Fruit fly (Drosophila melanogaster) whole organism, embryonic: ENCODE data around the gene Hip14.

Experiments used
- Adf1 ChIP-seq: fragments of 200-800 bp; sonication (Bioruptor generic); IDR thresholded peaks from 2 replicates; pipeline ENCODE4 v1.3.6; 2022; ENCODE audit warnings: missing biosample characterization, missing genetic modification characterization
- Bgb ChIP-seq: fragments of 200-800 bp; sonication (Bioruptor generic); IDR thresholded peaks from 2 replicates; pipeline ENCODE4 v1.3.6; 2022; ENCODE audit warnings: missing biosample characterization, missing genetic modification characterization; ENCODE audit not compliant: partially characterized antibody
- CG12299 ChIP-seq: fragments of 200-800 bp; sonication (Bioruptor generic); optimal IDR thresholded peaks from 2 replicates; lab custom pipeline; 2018; ENCODE audit warnings: missing biosample characterization, mild to moderate bottlenecking, missing genetic modification characterization
- CG12391 ChIP-seq: fragments of 200-800 bp; sonication (Bioruptor generic); optimal IDR thresholded peaks from 3 replicates; lab custom pipeline; 2018; ENCODE audit warnings: missing biosample characterization, mild to moderate bottlenecking, missing genetic modification characterization, moderate library complexity
- CG12659 ChIP-seq: fragments of 200-800 bp; sonication (Bioruptor generic); optimal IDR thresholded peaks from 3 replicates; lab custom pipeline; 2017; ENCODE audit warnings: mild to moderate bottlenecking, missing biosample characterization, missing genetic modification reagents, missing genetic modification characterization
- CG17361 ChIP-seq: fragments of 200-800 bp; sonication (Bioruptor generic); IDR thresholded peaks from 3 replicates; pipeline ENCODE4 v1.3.6; 2022; ENCODE audit warnings: missing biosample characterization, missing genetic modification characterization
- CG1792 ChIP-seq: fragments of 200-800 bp; sonication (Bioruptor generic); optimal IDR thresholded peaks from 2 replicates; lab custom pipeline; 2016; ENCODE audit warnings: missing biosample characterization, missing genetic modification characterization
- CG18764 ChIP-seq: fragments of 200-800 bp; sonication (Bioruptor generic); optimal IDR thresholded peaks from 3 replicates; lab custom pipeline; 2016; ENCODE audit warnings: missing biosample characterization, missing genetic modification characterization
- CG2678 ChIP-seq: fragments of 200-800 bp; sonication (Bioruptor generic); optimal IDR thresholded peaks from 3 replicates; lab custom pipeline; 2019; ENCODE audit warnings: missing biosample characterization, mild to moderate bottlenecking, missing genetic modification characterization, moderate library complexity
- CG2712 ChIP-seq: fragments of 200-800 bp; optimal IDR thresholded peaks from 3 replicates; lab custom pipeline; 2019; ENCODE audit warnings: missing biosample characterization, mild to moderate bottlenecking, missing genetic modification characterization, moderate library complexity
- CG3281 ChIP-seq: fragments of 200-800 bp; sonication (Bioruptor generic); optimal IDR thresholded peaks from 3 replicates; lab custom pipeline; 2017; ENCODE audit warnings: missing biosample characterization, mild to moderate bottlenecking, missing genetic modification characterization
- CG3726 ChIP-seq: fragments of 200-800 bp; sonication (Bioruptor generic); IDR thresholded peaks from 3 replicates; pipeline ENCODE4, ENCODE4 v1.3.6; 2022; ENCODE audit warnings: missing biosample characterization, missing genetic modification characterization
- CG3847 ChIP-seq: fragments of 200-800 bp; sonication (Bioruptor generic); IDR thresholded peaks from 2 replicates; pipeline ENCODE4 v1.3.6; 2022; ENCODE audit warnings: missing biosample characterization, missing genetic modification characterization
- CG4617 ChIP-seq: fragments of 200-800 bp; sonication (Bioruptor generic); optimal IDR thresholded peaks from 3 replicates; lab custom pipeline; 2016; ENCODE audit warnings: missing biosample characterization, missing genetic modification characterization, borderline replicate concordance
- CG7839 ChIP-seq: fragments of 200-800 bp; sonication (Bioruptor generic); optimal IDR thresholded peaks from 3 replicates; lab custom pipeline; 2018; ENCODE audit warnings: missing biosample characterization, mild to moderate bottlenecking, missing genetic modification characterization, moderate library complexity
- CG7928 ChIP-seq: fragments of 200-800 bp; sonication (Bioruptor generic); optimal IDR thresholded peaks from 2 replicates; lab custom pipeline; 2017; ENCODE audit warnings: missing biosample characterization, mild to moderate bottlenecking, missing genetic modification characterization
- CG9932 ChIP-seq: fragments of 200-800 bp; sonication (Bioruptor generic); IDR thresholded peaks from 2 replicates; pipeline ENCODE4 v1.3.6; 2022; ENCODE audit warnings: missing biosample characterization, missing genetic modification characterization
- CTCF ChIP-seq: fragments of 200-800 bp; sonication (Bioruptor generic); optimal IDR thresholded peaks from 2 replicates; lab custom pipeline; 2017; ENCODE audit warnings: missing biosample characterization, mild to moderate bottlenecking, missing genetic modification characterization, moderate library complexity
- CoRest ChIP-seq: fragments of 200-800 bp; sonication (Bioruptor generic); optimal IDR thresholded peaks from 3 replicates; lab custom pipeline; 2018; ENCODE audit warnings: missing biosample characterization, mild to moderate bottlenecking, missing genetic modification characterization, moderate library complexity
- D19A ChIP-seq: fragments of 200-800 bp; optimal IDR thresholded peaks from 3 replicates; lab custom pipeline; 2019; ENCODE audit warnings: missing biosample characterization, mild to moderate bottlenecking, missing genetic modification characterization, moderate library complexity
- Dek ChIP-seq: fragments of 200-800 bp; sonication (Bioruptor generic); optimal IDR thresholded peaks from 3 replicates; lab custom pipeline; 2019; ENCODE audit warnings: missing biosample characterization, mild to moderate bottlenecking, missing genetic modification characterization, moderate library complexity
- Dip2 ChIP-seq: fragments of 200-800 bp; sonication (Bioruptor generic); IDR thresholded peaks from 2 replicates; pipeline ENCODE4 v1.3.6; 2022; ENCODE audit warnings: missing biosample characterization, missing genetic modification characterization
- Dll ChIP-seq: fragments of 200-800 bp; sonication (Bioruptor generic); IDR thresholded peaks from 4 replicates; pipeline ENCODE4 v1.3.6; 2022; ENCODE audit warnings: missing biosample characterization, missing genetic modification characterization; ENCODE audit not compliant: partially characterized antibody
- Doc3 ChIP-seq: fragments of 200-800 bp; sonication (Bioruptor generic); IDR thresholded peaks from 3 replicates; pipeline ENCODE4 v1.3.6; 2022; ENCODE audit warnings: missing biosample characterization, missing genetic modification characterization; ENCODE audit not compliant: partially characterized antibody
- Dref ChIP-seq: fragments of 200-800 bp; sonication (Bioruptor generic); IDR thresholded peaks from 2 replicates; pipeline ENCODE4 v1.3.6; 2022; ENCODE audit warnings: missing biosample characterization, missing genetic modification characterization
- E2f2 ChIP-seq: fragments of 200-800 bp; sonication (Bioruptor generic); IDR thresholded peaks from 2 replicates; pipeline ENCODE4 v1.3.6; 2022; ENCODE audit warnings: missing biosample characterization, missing genetic modification characterization
- Hmr ChIP-seq: fragments of 200-800 bp; sonication (Bioruptor generic); optimal IDR thresholded peaks from 3 replicates; lab custom pipeline; 2017; ENCODE audit warnings: mild to moderate bottlenecking, missing biosample characterization, missing genetic modification reagents, missing genetic modification characterization
- PHDP ChIP-seq: fragments of 200-800 bp; sonication (Bioruptor generic); optimal IDR thresholded peaks from 3 replicates; lab custom pipeline; 2018; ENCODE audit warnings: missing biosample characterization, mild to moderate bottlenecking, missing genetic modification characterization, moderate library complexity
- Ptx1 ChIP-seq: fragments of 200-800 bp; sonication (Bioruptor generic); IDR thresholded peaks from 2 replicates; pipeline ENCODE4 v1.3.6; 2022; ENCODE audit warnings: missing biosample characterization, missing genetic modification characterization
- YL-1 ChIP-seq: fragments of 200-800 bp; sonication (Bioruptor generic); optimal IDR thresholded peaks from 3 replicates; lab custom pipeline; 2017; ENCODE audit warnings: missing biosample characterization, mild to moderate bottlenecking, missing genetic modification characterization
- abd-A ChIP-seq: fragments of 200-800 bp; sonication (Bioruptor generic); optimal IDR thresholded peaks from 3 replicates; lab custom pipeline; 2019; ENCODE audit warnings: missing biosample characterization, mild to moderate bottlenecking, missing genetic modification characterization, moderate library complexity
- cg ChIP-seq: fragments of 200-800 bp; sonication (Bioruptor generic); optimal IDR thresholded peaks from 3 replicates; lab custom pipeline; 2019; ENCODE audit warnings: missing biosample characterization, mild to moderate bottlenecking, missing genetic modification characterization, moderate library complexity
- crp ChIP-seq, 2 experiments: fragments of 200-800 bp; sonication (Bioruptor generic); optimal IDR thresholded peaks; 2 replicates in 1 of 2; 3 replicates in 1 of 2; lab custom pipeline; 2017; ENCODE audit warnings: missing biosample characterization in 2 of 2, missing genetic modification characterization in 2 of 2, mild to moderate bottlenecking in 1 of 2, moderate library complexity in 1 of 2
- dan ChIP-seq: fragments of 200-800 bp; sonication (Bioruptor generic); IDR thresholded peaks from 2 replicates; pipeline ENCODE4 v1.3.6; 2022; ENCODE audit warnings: missing biosample characterization, missing genetic modification characterization
- dimm ChIP-seq: fragments of 200-800 bp; sonication (Bioruptor generic); IDR thresholded peaks from 2 replicates; pipeline ENCODE4 v1.3.6; 2022; ENCODE audit warnings: missing biosample characterization, missing genetic modification characterization
- gcm ChIP-seq: fragments of 200-800 bp; sonication (Bioruptor generic); optimal IDR thresholded peaks from 2 replicates; lab custom pipeline; 2019; ENCODE audit warnings: missing biosample characterization, mild to moderate bottlenecking, missing genetic modification characterization, moderate library complexity
- gem ChIP-seq: fragments of 200-800 bp; sonication (Bioruptor generic); optimal IDR thresholded peaks from 2 replicates; lab custom pipeline; 2019; ENCODE audit warnings: missing biosample characterization, mild to moderate bottlenecking, missing genetic modification characterization, moderate library complexity
- gro ChIP-seq: fragments of 200-800 bp; sonication (Bioruptor generic); optimal IDR thresholded peaks from 2 replicates; lab custom pipeline; 2016; ENCODE audit warnings: missing biosample characterization, missing genetic modification characterization
- kni ChIP-seq: fragments of 200-800 bp; sonication (Bioruptor generic); optimal IDR thresholded peaks from 3 replicates; lab custom pipeline; 2017; ENCODE audit warnings: mild to moderate bottlenecking, missing biosample characterization, missing genetic modification reagents, missing genetic modification characterization
- lbe ChIP-seq: fragments of 200-800 bp; sonication (Bioruptor generic); optimal IDR thresholded peaks from 2 replicates; lab custom pipeline; 2016; ENCODE audit warnings: missing biosample characterization, mild to moderate bottlenecking, missing genetic modification characterization
- mirr ChIP-seq: fragments of 200-800 bp; sonication (Bioruptor generic); optimal IDR thresholded peaks from 3 replicates; lab custom pipeline; 2018; ENCODE audit warnings: missing biosample characterization, mild to moderate bottlenecking, missing genetic modification characterization
- pzg ChIP-seq: fragments of 200-800 bp; sonication (Bioruptor generic); optimal IDR thresholded peaks from 3 replicates; lab custom pipeline; 2018; ENCODE audit warnings: missing biosample characterization, mild to moderate bottlenecking, missing genetic modification characterization, moderate library complexity
- row ChIP-seq: fragments of 200-800 bp; sonication (Bioruptor generic); IDR thresholded peaks from 3 replicates; pipeline ENCODE4 v1.3.6; 2022; ENCODE audit warnings: missing biosample characterization, missing genetic modification characterization
- seq ChIP-seq: fragments of 200-800 bp; sonication (Bioruptor generic); IDR thresholded peaks from 2 replicates; pipeline ENCODE4 v1.3.6; 2022; ENCODE audit warnings: missing biosample characterization, missing genetic modification characterization
- sima ChIP-seq: fragments of 200-800 bp; sonication (Bioruptor generic); optimal IDR thresholded peaks from 2 replicates; lab custom pipeline; 2016; ENCODE audit warnings: missing biosample characterization, missing genetic modification characterization
- ssp ChIP-seq: fragments of 200-800 bp; sonication (Bioruptor generic); IDR thresholded peaks from 2 replicates; pipeline ENCODE4 v1.3.6; 2022; ENCODE audit warnings: missing biosample characterization, missing genetic modification characterization
- stwl ChIP-seq: fragments of 200-800 bp; sonication (Bioruptor generic); optimal IDR thresholded peaks from 3 replicates; lab custom pipeline; 2018; ENCODE audit warnings: missing biosample characterization, mild to moderate bottlenecking, missing genetic modification characterization, moderate library complexity
- tup ChIP-seq: fragments of 200-800 bp; sonication (Bioruptor generic); optimal IDR thresholded peaks from 2 replicates; lab custom pipeline; 2016; ENCODE audit warnings: missing biosample characterization, mild to moderate bottlenecking, missing genetic modification characterization, moderate library complexity
- unc-4 ChIP-seq: fragments of 200-800 bp; sonication (Bioruptor generic); IDR thresholded peaks from 2 replicates; pipeline ENCODE4 v1.3.6; 2022; ENCODE audit warnings: missing biosample characterization, missing genetic modification characterization; ENCODE audit not compliant: partially characterized antibody

The Hip14 gene

dm6 chr3L:15954784-15955427 lies 33.1 kb upstream of the Hip14 start, which contains the start of the genes Pka-C3 and GXIVsPLA2:
TSS of gene Pka-C3 (minus strand) at chr3L:15954797.
TSS of gene GXIVsPLA2 (plus strand) at chr3L:15955096.
- TF ChIP-seq cg (GFP tag; lab: Kevin White, UChicago) = peak; percentile 62
- TF ChIP-seq Dip2 (GFP tag; lab: Robert Waterston, UW) = peak; percentile 95
- TF ChIP-seq CoRest = peak; percentile 44
- TF ChIP-seq CG4617 (GFP tag; lab: Kevin White, UChicago) = peak; percentile 33
- TF ChIP-seq Bgb (GFP tag; lab: Robert Waterston, UW) = 0 out of 2 replicates have a peak, but pooled peaks have one; percentile 19
- TF ChIP-seq CG18764 = peak; percentile 1
- TF ChIP-seq gro (GFP tag; lab: Kevin White, UChicago) = peak; percentile 10
- no peak for TF ChIP-seq ssp (GFP tag; lab: Robert Waterston, UW)
- TF ChIP-seq Doc3 (GFP tag; lab: Robert Waterston, UW) = no peak
- no peak for TF ChIP-seq dan
- peak; percentile 9; the same call in 1 of the 3 replicates for TF ChIP-seq row (GFP tag; lab: Robert Waterston, UW)
- no peak for TF ChIP-seq dimm
- no peak for TF ChIP-seq CG1792 (GFP tag; lab: Kevin White, UChicago)
- peak; percentile 57 for TF ChIP-seq pzg
- peak; percentile 18 for TF ChIP-seq CG7839
- no peak for TF ChIP-seq sima (GFP tag; lab: Kevin White, UChicago)
- TF ChIP-seq CG12299 = peak; percentile 26
- no peak for TF ChIP-seq CG9932 (GFP tag; lab: Robert Waterston, UW)
- peak; percentile 44 for TF ChIP-seq lbe (GFP tag; lab: Kevin White, UChicago)
- no peak for TF ChIP-seq crp (GFP tag; optimal IDR thresholded peaks at IDR 0.05; lab: Kevin White, UChicago)
- peak; percentile 39 for TF ChIP-seq CG12391 (tag; lab: Kevin White, UChicago)
- peak; percentile 3 for TF ChIP-seq CG7928
- TF ChIP-seq CG2712 (tag; lab: Kevin White, UChicago) = peak; percentile 47
- TF ChIP-seq unc-4 = 0 out of 2 replicates have a peak, but pooled peaks have one; percentile 41
- peak; percentile 64 for TF ChIP-seq stwl (tag; lab: Kevin White, UChicago)
- TF ChIP-seq Dref = peak; percentile 47
- TF ChIP-seq kni = no peak
- TF ChIP-seq E2f2 (GFP tag; lab: Robert Waterston, UW) = peak; percentile 91
- TF ChIP-seq Dek (tag; lab: Kevin White, UChicago) = peak; percentile 25
- peak; percentile 30 for TF ChIP-seq CG12659 (GFP tag; lab: Kevin White, UChicago)
- no peak for TF ChIP-seq D19A (tag; lab: Kevin White, UChicago)
- TF ChIP-seq gem = peak; percentile 29
- TF ChIP-seq Ptx1 = no peak
- TF ChIP-seq tup (GFP tag; lab: Kevin White, UChicago) = no peak
- TF ChIP-seq YL-1 = peak; percentile 40
- peak; percentile 14 for TF ChIP-seq PHDP (tag; lab: Kevin White, UChicago)
- TF ChIP-seq Adf1 (GFP tag; lab: Robert Waterston, UW) = no peak
- TF ChIP-seq abd-A (tag; lab: Kevin White, UChicago) = peak; percentile 15
- TF ChIP-seq seq (GFP tag; lab: Robert Waterston, UW) = no peak
- TF ChIP-seq CG3847 (GFP tag; lab: Robert Waterston, UW) = 0 out of 2 replicates have a peak, but pooled peaks have one; percentile 10
- peak; percentile 95 for TF ChIP-seq CTCF (GFP tag; lab: Kevin White, UChicago)
- TF ChIP-seq CG2678 (tag; lab: Kevin White, UChicago) = peak; percentile 30
- peak; percentile 37 for TF ChIP-seq Hmr (GFP tag; lab: Kevin White, UChicago)
- TF ChIP-seq Dll (GFP tag; lab: Robert Waterston, UW) = 0 out of 4 replicates have a peak, but pooled peaks have one; percentile 18
- no peak for TF ChIP-seq CG3281 (GFP tag; lab: Kevin White, UChicago)
- no peak for TF ChIP-seq gcm (GFP tag; lab: Kevin White, UChicago)
- TF ChIP-seq CG3726 (GFP tag; lab: Robert Waterston, UW) = no peak
- peak; percentile 55; the same call in 2 of the 3 replicates for TF ChIP-seq CG17361 (GFP tag; lab: Robert Waterston, UW)
- no peak for TF ChIP-seq mirr
